Fruit fly (Drosophila melanogaster): ENCODE results near the gene CG4598.

Gene CG4598

DNA sequence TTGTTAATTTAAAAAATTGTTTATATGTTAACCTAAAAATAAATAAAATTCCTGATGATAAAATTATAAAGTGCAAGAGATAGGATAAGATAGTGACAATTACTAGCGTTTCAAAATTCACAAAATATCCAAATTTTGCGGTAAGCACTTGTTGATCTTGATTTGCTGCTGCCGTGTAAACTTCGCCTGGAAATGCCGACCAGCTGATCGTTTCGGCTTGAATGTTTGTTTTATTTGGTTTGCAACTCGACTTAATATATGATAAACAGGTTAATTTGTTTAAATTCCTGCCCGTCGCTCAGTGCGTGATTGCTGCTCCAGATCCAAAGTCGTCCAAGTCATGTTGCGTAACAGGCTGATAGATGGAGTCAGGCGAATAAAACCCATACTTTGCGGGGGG, 3.0 kb downstream of the CG4598 start, which contains the start of gene CG4592 (continued):
- no peak for TF ChIP-seq CG11247 (GFP tag; IDR thresholded peaks at IDR 0.05)
- TF ChIP-seq CG18476 (GFP tag; optimal IDR thresholded peaks at IDR 0.05): peak; percentile 39
- 0 out of 2 replicates have a peak, but pooled peaks have one; percentile 30 for TF ChIP-seq seq (GFP tag; IDR thresholded peaks at IDR 0.05)

dm6 chr2L:9924765-9925164, 6.3 kb downstream of the CG4598 start, which contains the start of the genes TbCMF46 and CG42366:
TSS of gene TbCMF46 (minus strand) at chr2L:9924865.
TSS of gene CG42366 (plus strand) at chr2L:9925161.
- TF ChIP-seq ash1 (GFP tag; optimal IDR thresholded peaks at IDR 0.05): no peak
- 0 out of 2 replicates have a peak, but pooled peaks have one; percentile 33 for TF ChIP-seq CG11247 (GFP tag; IDR thresholded peaks at IDR 0.05)
- 0 out of 3 replicates have a peak, but pooled peaks have one; percentile 33 for TF ChIP-seq CG11456 (GFP tag; IDR thresholded peaks at IDR 0.05)
- TF ChIP-seq Rfx (GFP tag; IDR thresholded peaks at IDR 0.05): peak; percentile 32; the same call in 1 of the 2 replicates
- 0 out of 3 replicates have a peak, but pooled peaks have one; percentile 28 for TF ChIP-seq CG11560 (tag; IDR thresholded peaks at IDR 0.05)

- TF ChIP-seq CG4328 (GFP tag; optimal IDR thresholded peaks at IDR 0.05) (no peak), CG9609 (GFP tag; optimal IDR thresholded peaks at IDR 0.05) (no peak), Blimp-1 (GFP tag; optimal IDR thresholded peaks at IDR 0.05) (no peak), br (optimal IDR thresholded peaks at IDR 0.05) (no peak), dati (GFP tag; IDR thresholded peaks at IDR 0.05) (no peak), tup (GFP tag; optimal IDR thresholded peaks at IDR 0.05) (no peak), CG10147 (GFP tag; optimal IDR thresholded peaks at IDR 0.05) (no peak), CG7928 (GFP tag; optimal IDR thresholded peaks at IDR 0.05) (no peak), BEAF-32 (GFP tag; optimal IDR thresholded peaks at IDR 0.05) (no peak), CG2889 (GFP tag; IDR thresholded peaks at IDR 0.05) (no peak), emc (GFP tag; optimal IDR thresholded peaks at IDR 0.05) (no peak), gcm (GFP tag; optimal IDR thresholded peaks at IDR 0.05) (no peak), CG10321 (GFP tag; IDR thresholded peaks at IDR 0.05) (no peak)
These were observed 11.9 kb downstream of the CG4598 start, which contains the start of gene CG42367 for dm6 chr2L:9930280-9930679. TSS of gene CG42367 (plus strand) at chr2L:9930580.

DNA sequence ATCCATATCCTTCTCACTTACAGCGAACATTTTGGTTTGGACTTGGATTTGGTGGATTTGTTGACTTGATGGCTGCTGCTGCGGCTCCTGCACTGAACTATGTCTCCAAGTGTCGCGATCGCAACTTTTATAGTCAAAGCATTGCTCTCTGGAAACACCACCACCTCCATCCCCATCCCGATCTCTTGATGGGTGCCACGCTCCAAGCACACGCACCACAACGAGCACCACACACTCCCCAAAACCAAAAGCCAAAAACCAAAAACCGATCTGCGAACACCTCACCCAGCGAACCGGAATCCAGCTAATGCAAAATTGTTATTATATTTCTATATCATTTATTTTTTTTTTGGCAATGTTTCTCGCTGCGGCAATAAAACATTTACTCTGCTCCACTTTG, 14.6 kb downstream of the CG4598 start, which contains the start of gene Cpr30F:
Gene Cpr30F (minus strand): TSS at position 101 of the 400 bp plus-strand sequence.
- TF ChIP-seq crp (GFP tag; optimal IDR thresholded peaks at IDR 0.05) (no peak), chif (GFP tag; optimal IDR thresholded peaks at IDR 0.05) (no peak), bigmax (GFP tag; optimal IDR thresholded peaks at IDR 0.05) (no peak), Dfd (GFP tag; optimal IDR thresholded peaks at IDR 0.05) (no peak), Drgx (GFP tag; IDR thresholded peaks at IDR 0.05) (no peak), CG9215 (GFP tag; IDR thresholded peaks at IDR 0.05) (no peak), slou (GFP tag; optimal IDR thresholded peaks at IDR 0.05) (no peak), ac (GFP tag; optimal IDR thresholded peaks at IDR 0.05) (no peak), repo (GFP tag; optimal IDR thresholded peaks at IDR 0.05) (no peak), Bteb2 (GFP tag; optimal IDR thresholded peaks at IDR 0.05) (no peak), dm (GFP tag; optimal IDR thresholded peaks at IDR 0.05) (no peak), ERR (GFP tag; optimal IDR thresholded peaks at IDR 0.05) (no peak)

- TF ChIP-seq jing (GFP tag; optimal IDR thresholded peaks at IDR 0.05) (no peak), ftz-f1 (GFP tag; optimal IDR thresholded peaks at IDR 0.05) (no peak), Meics (GFP tag; optimal IDR thresholded peaks at IDR 0.05) (peak; percentile 13), zen2 (GFP tag; IDR thresholded peaks at IDR 0.05; ENCODE audit: partially characterized antibody) (0 out of 3 replicates have a peak, but pooled peaks have one; percentile 23), CG11247 (GFP tag; IDR thresholded peaks at IDR 0.05) (peak; percentile 39; the same call in 1 of the 2 replicates), CG7786 (GFP tag; optimal IDR thresholded peaks at IDR 0.05) (peak; percentile 33), CG32772 (GFP tag; IDR thresholded peaks at IDR 0.05) (peak; percentile 77), Sin3A (optimal IDR thresholded peaks at IDR 0.05) (peak; percentile 18), Ptx1 (GFP tag; IDR thresholded peaks at IDR 0.05) (peak; percentile 39; the same call in 1 of the 2 replicates), CG14050 (GFP tag; IDR thresholded peaks at IDR 0.05) (no peak), Myb (GFP tag; optimal IDR thresholded peaks at IDR 0.05) (peak; percentile 26), lbe (GFP tag; optimal IDR thresholded peaks at IDR 0.05) (peak; percentile 29), CG13287 (GFP tag; IDR thresholded peaks at IDR 0.05; ENCODE audit: partially characterized antibody) (peak; percentile 36; the same call in 1 of the 2 replicates), ttk (GFP tag; IDR thresholded peaks at IDR 0.05) (no peak), NC2β (GFP tag; optimal IDR thresholded peaks at IDR 0.05) (no peak), btn (GFP tag; optimal IDR thresholded peaks at IDR 0.05) (no peak)
These were observed 19.5 kb downstream of the CG4598 start, which contains the start of gene Arglu1 for dm6 chr2L:9937908-9938307. TSS of gene Arglu1 (minus strand) at chr2L:9938134.

All from whole organism, embryonic.